Worm (Caenorhabditis elegans): ENCODE measurements around the gene C18A11.4.

C18A11.4 gene

ce11 chrX:8083919-8084318 is 38.6 kb downstream of the C18A11.4 start, which contains the start of gene K07E3.4 (continued):
- TF ChIP-seq blmp-1 (tag; optimal IDR thresholded peaks at IDR 0.05) (peak; percentile 87), ces-1 (GFP tag; optimal IDR thresholded peaks at IDR 0.05) (no peak), tbx-2 (tag; optimal IDR thresholded peaks at IDR 0.05) (peak; percentile 57), nhr-28 (tag; optimal IDR thresholded peaks at IDR 0.05) (no peak), unc-30 (tag; optimal IDR thresholded peaks at IDR 0.05) (no peak), ceh-90 (tag; optimal IDR thresholded peaks at IDR 0.05) (no peak), jun-1 (tag; optimal IDR thresholded peaks at IDR 0.05) (peak; percentile 52), lsy-2 (tag; optimal IDR thresholded peaks at IDR 0.05) (peak; percentile 29 to 40), nhr-19 (GFP tag; conservative IDR thresholded peaks at IDR 0.05) (peak; percentile 54), ztf-4 (tag; optimal IDR thresholded peaks at IDR 0.05) (peak; percentile 39), egl-27 (tag; optimal IDR thresholded peaks at IDR 0.05) (no peak), dpl-1 (GFP tag; optimal IDR thresholded peaks at IDR 0.05) (no peak), irx-1 (tag; optimal IDR thresholded peaks at IDR 0.05) (peak; percentile 38), efl-1 (optimal IDR thresholded peaks at IDR 0.05) (no peak), efl-1 (GFP tag; optimal IDR thresholded peaks at IDR 0.05 in 1 of 2) (peak in 1 of 2 experiments; percentile 58), pqm-1 (tag; optimal IDR thresholded peaks at IDR 0.05) (no peak), unc-98 (GFP tag; IDR thresholded peaks at IDR 0.05) (no peak), rnt-1 (tag; optimal IDR thresholded peaks at IDR 0.05) (peak; percentile 19), fkh-4 (tag; optimal IDR thresholded peaks at IDR 0.05; ENCODE audit: borderline replicate concordance) (no peak), elt-2 (tag; optimal IDR thresholded peaks at IDR 0.05) (peak; percentile 78), lir-3 (tag; optimal IDR thresholded peaks at IDR 0.05; ENCODE audit: poor library complexity) (no peak), aha-1 (tag; optimal IDR thresholded peaks at IDR 0.05) (no peak), ceh-8 (GFP tag; optimal IDR thresholded peaks at IDR 0.05) (no peak), skn-1 (tag; optimal IDR thresholded peaks at IDR 0.05) (no peak), nhr-47 (tag; optimal IDR thresholded peaks at IDR 0.05) (peak; percentile 58), lin-15B (tag; optimal IDR thresholded peaks at IDR 0.05) (no peak), isw-1 (GFP tag; IDR thresholded peaks at IDR 0.05) (no peak), lin-13 (GFP tag; optimal IDR thresholded peaks at IDR 0.05) (peak; percentile 37), tlp-1 (tag; optimal IDR thresholded peaks at IDR 0.05) (no peak), hlh-4 (tag; optimal IDR thresholded peaks at IDR 0.05) (no peak), mef-2 (tag; optimal IDR thresholded peaks at IDR 0.05) (no peak), zip-4 (GFP tag; optimal IDR thresholded peaks at IDR 0.05) (peak; percentile 4), nhr-90 (tag; optimal IDR thresholded peaks at IDR 0.05; ENCODE audit: poor library complexity) (peak; percentile 88), dsc-1 (tag; optimal IDR thresholded peaks at IDR 0.05) (no peak), unc-86 (tag; optimal IDR thresholded peaks at IDR 0.05) (no peak), fkh-8 (tag; optimal IDR thresholded peaks at IDR 0.05) (peak; percentile 12), Y116A8C.19 (tag; optimal IDR thresholded peaks at IDR 0.05; ENCODE audit: borderline replicate concordance) (no peak), nhr-12 (tag; optimal IDR thresholded peaks at IDR 0.05) (no peak), C34B4.2 (tag; optimal IDR thresholded peaks at IDR 0.05) (no peak), alr-1 (tag; optimal IDR thresholded peaks at IDR 0.05; ENCODE audit: borderline replicate concordance) (no peak), vab-15 (tag; optimal IDR thresholded peaks at IDR 0.05) (no peak), nhr-85 (tag) (peak; percentile 98), fos-1 (tag; optimal IDR thresholded peaks at IDR 0.05) (no peak), nhr-11 (tag; optimal IDR thresholded peaks at IDR 0.05) (no peak), aly-2 (tag; optimal IDR thresholded peaks at IDR 0.05) (no peak), F16B12.6 (tag; optimal IDR thresholded peaks at IDR 0.05) (no peak), mdl-1 (tag; optimal IDR thresholded peaks at IDR 0.05) (peak in 1 of 2 experiments; percentile 94), sptf-1 (tag; optimal IDR thresholded peaks at IDR 0.05) (no peak), nhr-20 (tag; optimal IDR thresholded peaks at IDR 0.05) (peak; percentile 91), C04F5.9 (tag; optimal IDR thresholded peaks at IDR 0.05) (no peak), ets-5 (GFP tag; IDR thresholded peaks at IDR 0.05) (no peak), zag-1 (tag; optimal IDR thresholded peaks at IDR 0.05) (no peak), unc-130 (tag; optimal IDR thresholded peaks at IDR 0.05) (peak; percentile 81), nhr-77 (tag; optimal IDR thresholded peaks at IDR 0.05) (no peak), unc-62 (GFP tag; optimal IDR thresholded peaks at IDR 0.05) (no peak)

Measured in whole organism, L1 larva.